Worm (Caenorhabditis elegans): ENCODE results near the gene C16C8.17.

- TF ChIP-seq attf-4 (tag; optimal IDR thresholded peaks at IDR 0.05) (no peak), sdz-12 (GFP tag; optimal IDR thresholded peaks at IDR 0.05) (no peak), nhr-76 (tag; optimal IDR thresholded peaks at IDR 0.05) (no peak), pha-4 (GFP tag; IDR thresholded peaks at IDR 0.05) (no peak), pha-4 (tag; optimal IDR thresholded peaks at IDR 0.05) (no peak), unc-130 (GFP tag; optimal IDR thresholded peaks at IDR 0.05) (no peak), tag-97 (GFP tag; IDR thresholded peaks at IDR 0.05) (no peak), zag-1 (tag; optimal IDR thresholded peaks at IDR 0.05) (no peak)
Measured at ce11 chrII:3416528-3416927, 24.1 kb upstream of the C16C8.17 start, which contains the start of gene nep-6.
